Worm (Caenorhabditis elegans) whole organism, L4 larva: ENCODE measurements around the gene enu-3.6.

Experiments used
- D1046.2 ChIP-seq: fragments of 200-800 bp; sonication (Bioruptor generic); IDR thresholded peaks from 2 replicates; pipeline ENCODE4 v1.3.6; 2022; ENCODE audit warnings: missing genetic modification characterization, missing compliant biosample characterization
- F26F4.8 ChIP-seq: fragments of 200-800 bp; sonication (Bioruptor generic); conservative IDR thresholded peaks from 2 replicates; pipeline ENCODE4 v1.3.6; 2022; ENCODE audit warnings: missing genetic modification characterization, missing compliant biosample characterization
- F37D6.2 ChIP-seq: sonication (generic microtip); optimal IDR thresholded peaks from 2 replicates; lab custom pipeline; 2016; ENCODE audit warnings: mild to moderate bottlenecking, missing genetic modification characterization, missing compliant biosample characterization
- F49E8.2 ChIP-seq: sonication (generic microtip); optimal IDR thresholded peaks from 2 replicates; lab custom pipeline; 2016; ENCODE audit warnings: missing compliant biosample characterization, mild to moderate bottlenecking, missing genetic modification characterization, borderline replicate concordance
- R02D3.7 ChIP-seq: fragments of 150-350 bp; sonication (generic microtip); optimal IDR thresholded peaks from 3 replicates; lab custom pipeline; 2014; ENCODE audit warnings: missing biosample characterization, missing genetic modification characterization
- T26A8.4 ChIP-seq: fragments of 200-800 bp; sonication (Bioruptor generic); IDR thresholded peaks from 2 replicates; pipeline ENCODE4 v1.3.6; 2022; ENCODE audit warnings: missing genetic modification characterization, missing compliant biosample characterization
- Y48G9A.11 ChIP-seq: fragments of 200-800 bp; sonication (Bioruptor generic); IDR thresholded peaks from 2 replicates; pipeline ENCODE4 v1.3.6; 2022; ENCODE audit warnings: missing genetic modification reagents, missing genetic modification characterization, missing compliant biosample characterization
- ZK337.2 ChIP-seq: fragments of 200-800 bp; sonication (Bioruptor generic); IDR thresholded peaks from 2 replicates; pipeline ENCODE4 v1.3.6; 2022; ENCODE audit warnings: missing genetic modification reagents, missing genetic modification characterization, missing compliant biosample characterization
- ZK546.5 ChIP-seq, 2 experiments: sonication (generic microtip); optimal IDR thresholded peaks; 2 replicates each; lab custom pipeline; 2017; ENCODE audit warnings: missing biosample characterization in 2 of 2, missing genetic modification characterization in 2 of 2
- ama-1 ChIP-seq: fragments of 150-350 bp; optimal IDR thresholded peaks from 2 replicates; lab custom pipeline; 2014; ENCODE audit warnings: inconsistent platforms, mixed read lengths
- arid-1 ChIP-seq: fragments of 200-800 bp; sonication (Bioruptor generic); conservative IDR thresholded peaks from 2 replicates; pipeline ENCODE4 v1.3.6; 2022; ENCODE audit warnings: missing genetic modification reagents, missing genetic modification characterization, missing compliant biosample characterization
- ctbp-1 ChIP-seq: fragments of 200-800 bp; sonication (Bioruptor generic); IDR thresholded peaks from 2 replicates; pipeline ENCODE4 v1.3.6; 2022; ENCODE audit warnings: missing genetic modification reagents, missing genetic modification characterization, missing compliant biosample characterization
- daf-16 ChIP-seq, 3 experiments: sonication (generic microtip); optimal IDR thresholded peaks; 2 replicates each; lab custom pipeline; 2016 to 2017; ENCODE audit warnings: missing genetic modification characterization in 3 of 3, missing genetic modification reagents in 3 of 3, mild to moderate bottlenecking in 2 of 3, missing compliant biosample characterization in 2 of 3, missing biosample characterization in 1 of 3, moderate library complexity in 1 of 3
- dmd-6 ChIP-seq: fragments of 200-800 bp; sonication (Bioruptor generic); IDR thresholded peaks from 2 replicates; pipeline ENCODE4 v1.3.6; 2022; ENCODE audit warnings: missing genetic modification reagents, missing genetic modification characterization, missing compliant biosample characterization
- dmd-8 ChIP-seq: fragments of 200-800 bp; sonication (Bioruptor generic); IDR thresholded peaks from 2 replicates; pipeline ENCODE4 v1.3.6; 2022; ENCODE audit warnings: missing genetic modification characterization, missing compliant biosample characterization
- dmd-9 ChIP-seq: fragments of 200-800 bp; sonication (Bioruptor generic); IDR thresholded peaks from 2 replicates; pipeline ENCODE4 v1.3.6; 2022; ENCODE audit warnings: missing genetic modification reagents, missing genetic modification characterization, missing compliant biosample characterization
- dpl-1 ChIP-seq: fragments of 150-350 bp; optimal IDR thresholded peaks from 2 replicates; lab custom pipeline; 2014; ENCODE audit warnings: missing biosample characterization, missing genetic modification reagents, missing genetic modification characterization
- dve-1 ChIP-seq: sonication (generic microtip); optimal IDR thresholded peaks from 2 replicates; lab custom pipeline; 2017; ENCODE audit warnings: antibody characterized with exemption, mild to moderate bottlenecking, missing genetic modification characterization, missing compliant biosample characterization; ENCODE audit not compliant: insufficient read depth
- fkh-10 ChIP-seq: fragments of 150-350 bp; optimal IDR thresholded peaks from 2 replicates; lab custom pipeline; 2014; ENCODE audit warnings: missing biosample characterization, missing genetic modification reagents, missing genetic modification characterization
- hlh-30 ChIP-seq: sonication (generic microtip); optimal IDR thresholded peaks from 2 replicates; lab custom pipeline; 2017; ENCODE audit warnings: antibody characterized with exemption, mild to moderate bottlenecking, missing genetic modification characterization, missing compliant biosample characterization; ENCODE audit not compliant: insufficient read depth
- hmg-1.1 ChIP-seq: fragments of 200-800 bp; sonication (Bioruptor generic); IDR thresholded peaks from 2 replicates; pipeline ENCODE4 v1.3.6; 2022; ENCODE audit warnings: missing genetic modification reagents, missing genetic modification characterization, missing compliant biosample characterization
- jun-1 ChIP-seq: fragments of 150-350 bp; optimal IDR thresholded peaks from 2 replicates; lab custom pipeline; 2014; ENCODE audit warnings: missing biosample characterization, missing genetic modification reagents, missing genetic modification characterization
- lim-7 ChIP-seq: fragments of 200-800 bp; sonication (Bioruptor generic); IDR thresholded peaks from 2 replicates; pipeline ENCODE4 v1.3.6; 2022; ENCODE audit warnings: missing genetic modification characterization, missing compliant biosample characterization
- lin-38 ChIP-seq: fragments of 200-800 bp; sonication (Bioruptor generic); IDR thresholded peaks from 2 replicates; pipeline ENCODE4 v1.3.6; 2022; ENCODE audit warnings: missing genetic modification reagents, missing genetic modification characterization, missing compliant biosample characterization
- lsy-2 ChIP-seq, 2 experiments: fragments of 150-350 bp in 1 of 2; sonication (generic microtip) in 1 of 2; optimal IDR thresholded peaks; 2 replicates each; lab custom pipeline; 2014 to 2017; ENCODE audit warnings: missing biosample characterization in 2 of 2, missing genetic modification characterization in 2 of 2
- mdl-1 ChIP-seq, 2 experiments: fragments of 150-350 bp in 1 of 2; sonication (generic microtip) in 1 of 2; optimal IDR thresholded peaks; 2 replicates each; lab custom pipeline; 2014 to 2017; ENCODE audit warnings: missing biosample characterization in 2 of 2, missing genetic modification characterization in 2 of 2
- mdt-29 ChIP-seq: fragments of 200-800 bp; sonication (Bioruptor generic); IDR thresholded peaks from 2 replicates; pipeline ENCODE4 v1.3.6; 2022; ENCODE audit warnings: missing genetic modification reagents, missing genetic modification characterization, missing compliant biosample characterization
- mep-1 ChIP-seq: fragments of 150-350 bp; sonication (generic microtip); optimal IDR thresholded peaks from 3 replicates; lab custom pipeline; 2014; ENCODE audit warnings: missing biosample characterization, missing genetic modification characterization
- mes-2 ChIP-seq: sonication (generic microtip); optimal IDR thresholded peaks from 2 replicates; lab custom pipeline; 2016; ENCODE audit warnings: missing genotype, mild to moderate bottlenecking, missing genetic modification characterization, missing compliant biosample characterization; ENCODE audit not compliant: poor library complexity, severe bottlenecking
- mxl-3 ChIP-seq: fragments of 200-800 bp; sonication (Bioruptor generic); optimal IDR thresholded peaks from 2 replicates; lab custom pipeline; 2018; ENCODE audit warnings: mild to moderate bottlenecking, missing genetic modification characterization, missing compliant biosample characterization
- nhr-102 ChIP-seq: sonication (generic microtip); optimal IDR thresholded peaks from 2 replicates; lab custom pipeline; 2016; ENCODE audit warnings: mild to moderate bottlenecking, missing genetic modification characterization, moderate library complexity, missing compliant biosample characterization
- nhr-111 ChIP-seq: fragments of 200-800 bp; sonication (Bioruptor generic); optimal IDR thresholded peaks from 2 replicates; lab custom pipeline; 2018; ENCODE audit warnings: mild to moderate bottlenecking, missing genetic modification characterization, missing compliant biosample characterization
- nhr-237 ChIP-seq: sonication (generic microtip); optimal IDR thresholded peaks from 2 replicates; lab custom pipeline; 2017; ENCODE audit warnings: missing biosample characterization, missing genetic modification characterization
- nhr-25 ChIP-seq: sonication (generic microtip); optimal IDR thresholded peaks from 2 replicates; lab custom pipeline; 2017; ENCODE audit warnings: missing genetic modification characterization, mild to moderate bottlenecking, missing compliant biosample characterization, antibody characterized with exemption, moderate library complexity, borderline replicate concordance; ENCODE audit not compliant: insufficient read depth
- nhr-41 ChIP-seq: fragments of 200-800 bp; sonication (Bioruptor generic); IDR thresholded peaks from 2 replicates; pipeline ENCODE4 v1.3.6; 2022; ENCODE audit warnings: missing genetic modification reagents, missing genetic modification characterization, missing compliant biosample characterization
- nhr-48 ChIP-seq: sonication (generic microtip); optimal IDR thresholded peaks from 2 replicates; lab custom pipeline; 2016; ENCODE audit warnings: mild to moderate bottlenecking, missing genetic modification characterization, missing compliant biosample characterization
- nhr-76 ChIP-seq: fragments of 150-350 bp; optimal IDR thresholded peaks from 2 replicates; lab custom pipeline; 2014; ENCODE audit warnings: missing biosample characterization, missing genetic modification characterization
- nhr-77 ChIP-seq: fragments of 150-350 bp; optimal IDR thresholded peaks from 2 replicates; lab custom pipeline; 2014; ENCODE audit warnings: missing biosample characterization, missing genetic modification characterization
- pqm-1 ChIP-seq: sonication (generic microtip); optimal IDR thresholded peaks from 2 replicates; lab custom pipeline; 2017; ENCODE audit warnings: missing biosample characterization, missing genetic modification characterization
- rbr-2 ChIP-seq: sonication (generic microtip); optimal IDR thresholded peaks from 2 replicates; lab custom pipeline; 2016; ENCODE audit warnings: missing genotype, missing genetic modification characterization, missing compliant biosample characterization
- saeg-2 ChIP-seq: fragments of 200-800 bp; sonication (Bioruptor generic); IDR thresholded peaks from 2 replicates; pipeline ENCODE4 v1.3.6; 2022; ENCODE audit warnings: missing genetic modification reagents, missing genetic modification characterization, missing compliant biosample characterization
- skn-1 ChIP-seq: fragments of 150-350 bp; optimal IDR thresholded peaks from 2 replicates; lab custom pipeline; 2014; ENCODE audit warnings: missing biosample characterization, missing genetic modification characterization
- spr-3 ChIP-seq: fragments of 200-800 bp; sonication (Bioruptor generic); optimal IDR thresholded peaks from 2 replicates; lab custom pipeline; 2018; ENCODE audit warnings: mild to moderate bottlenecking, missing genetic modification characterization, missing compliant biosample characterization
- tra-1 ChIP-seq: fragments of 200-800 bp; sonication (Bioruptor generic); IDR thresholded peaks from 2 replicates; pipeline ENCODE4 v1.3.6; 2022; ENCODE audit warnings: missing genetic modification reagents, missing genetic modification characterization, missing compliant biosample characterization
- zfp-2 ChIP-seq: sonication (generic microtip); optimal IDR thresholded peaks from 2 replicates; lab custom pipeline; 2016; ENCODE audit warnings: mild to moderate bottlenecking, missing genetic modification characterization, missing compliant biosample characterization
- zip-11 ChIP-seq: fragments of 200-800 bp; sonication (Bioruptor generic); IDR thresholded peaks from 2 replicates; pipeline ENCODE4 v1.3.6; 2022; ENCODE audit warnings: missing genetic modification characterization, missing compliant biosample characterization
- ztf-7 ChIP-seq: fragments of 150-350 bp; optimal IDR thresholded peaks from 2 replicates; lab custom pipeline; 2014; ENCODE audit warnings: missing biosample characterization, missing genetic modification characterization

The enu-3.6 gene

ce11 chrIII:10706481-10706880 lies 43.8 kb upstream of the enu-3.6 start (continued):
- TF ChIP-seq F37D6.2 = no peak
- TF ChIP-seq lim-7 (GFP tag; lab: Robert Waterston, UW) = peak; percentile 24; the same call in 1 of the 2 replicates

ce11 chrIII:10706972-10707438 lies 43.2 kb upstream of the enu-3.6 start, which contains the start of the genes Y39A1A.21 and Y39A1A.22:
Y39A1A.21 (minus strand) TSS chrIII:10707022.
Y39A1A.22 (minus strand) TSS chrIII:10707028.
- TF ChIP-seq zip-11 (GFP tag; lab: Robert Waterston, UW) (no peak), tra-1 (peak; percentile 61; the same call in 1 of the 2 replicates), dmd-8 (GFP tag; lab: Robert Waterston, UW) (no peak), rbr-2 (tag; lab: Kevin White, UChicago) (peak; percentile 67), fkh-10 (peak; percentile 33), saeg-2 (GFP tag; lab: Robert Waterston, UW) (0 out of 2 replicates have a peak, but pooled peaks have one; percentile 23), hlh-30 (peak; percentile 69), nhr-77 (tag; lab: Kevin White, UChicago) (peak; percentile 63), ZK546.5 (tag; optimal IDR thresholded peaks at IDR 0.05; lab: Kevin White, UChicago) (no peak), mdl-1 (tag; optimal IDR thresholded peaks at IDR 0.05; lab: Kevin White, UChicago) (peak in 1 of 2 experiments; percentile 38), nhr-111 (GFP tag; lab: Kevin White, UChicago) (no peak), dmd-9 (no peak), daf-16 (GFP tag; optimal IDR thresholded peaks at IDR 0.05; lab: Kevin White, UChicago) (peak; percentile 7 to 50), daf-16 (tag; optimal IDR thresholded peaks at IDR 0.05; lab: Kevin White, UChicago) (peak; percentile 60), ZK337.2 (0 out of 2 replicates have a peak, but pooled peaks have one; percentile 43), R02D3.7 (tag; lab: Kevin White, UChicago) (no peak), arid-1 (GFP tag; lab: Robert Waterston, UW) (peak; percentile 68), mes-2 (tag; lab: Kevin White, UChicago) (peak; percentile 84), ctbp-1 (0 out of 2 replicates have a peak, but pooled peaks have one; percentile 30), dve-1 (peak; percentile 86), pqm-1 (tag; lab: Kevin White, UChicago) (peak; percentile 18), dpl-1 (peak; percentile 78), nhr-102 (tag; lab: Kevin White, UChicago) (peak; percentile 68), Y48G9A.11 (GFP tag; lab: Robert Waterston, UW) (0 out of 2 replicates have a peak, but pooled peaks have one; percentile 31), nhr-25 (tag; lab: Kevin White, UChicago) (no peak), spr-3 (GFP tag; lab: Kevin White, UChicago) (peak; percentile 74), ama-1 (lab: Kevin White, UChicago) (no peak), nhr-76 (tag; lab: Kevin White, UChicago) (no peak), F49E8.2 (tag; lab: Kevin White, UChicago) (peak; percentile 27), nhr-41 (no peak), ztf-7 (tag; lab: Kevin White, UChicago) (peak; percentile 53), zfp-2 (tag; lab: Kevin White, UChicago) (peak; percentile 16), mxl-3 (no peak), lsy-2 (tag; optimal IDR thresholded peaks at IDR 0.05; lab: Kevin White, UChicago) (peak in 1 of 2 experiments; percentile 85), D1046.2 (GFP tag; lab: Robert Waterston, UW) (no peak), mdt-29 (GFP tag; lab: Robert Waterston, UW) (peak; percentile 43; the same call in 1 of the 2 replicates), skn-1 (no peak), nhr-237 (no peak), T26A8.4 (GFP tag; lab: Robert Waterston, UW) (peak; percentile 86), mep-1 (peak; percentile 81), nhr-48 (tag; lab: Kevin White, UChicago) (peak; percentile 62), jun-1 (tag; lab: Kevin White, UChicago) (peak; percentile 38), F37D6.2 (peak; percentile 58), F26F4.8 (no peak), hmg-1.1 (GFP tag; lab: Robert Waterston, UW) (peak; percentile 72), lin-38 (peak; percentile 87), dmd-6 (GFP tag; lab: Robert Waterston, UW) (peak; percentile 80)
